Fruit fly (Drosophila melanogaster) whole organism, embryonic: Measurements from ENCODE around the gene Tnpo-SR.

Experiments
- CG14441 ChIP-seq: fragments of 200-800 bp; sonication (Bioruptor generic); IDR thresholded peaks from 2 replicates; pipeline ENCODE4 v1.3.6; 2022; ENCODE audit warnings: missing biosample characterization, missing genetic modification characterization
- CG1529 ChIP-seq: fragments of 200-800 bp; sonication (Bioruptor generic); optimal IDR thresholded peaks from 3 replicates; lab custom pipeline; 2018; ENCODE audit warnings: missing biosample characterization, missing genetic modification characterization
- CG1603 ChIP-seq: fragments of 200-800 bp; sonication (Bioruptor generic); optimal IDR thresholded peaks from 2 replicates; lab custom pipeline; 2019; ENCODE audit warnings: missing biosample characterization, mild to moderate bottlenecking, missing genetic modification characterization, moderate library complexity
- CG1647 ChIP-seq: fragments of 200-800 bp; sonication (Bioruptor generic); optimal IDR thresholded peaks from 3 replicates; lab custom pipeline; 2016; ENCODE audit warnings: missing biosample characterization, missing genetic modification characterization
- CG17361 ChIP-seq: fragments of 200-800 bp; sonication (Bioruptor generic); IDR thresholded peaks from 3 replicates; pipeline ENCODE4 v1.3.6; 2022; ENCODE audit warnings: missing biosample characterization, missing genetic modification characterization
- CG17568 ChIP-seq: fragments of 200-800 bp; sonication (Bioruptor generic); optimal IDR thresholded peaks from 2 replicates; lab custom pipeline; 2018; ENCODE audit warnings: missing biosample characterization, mild to moderate bottlenecking, missing genetic modification characterization, moderate library complexity
- CG18262 ChIP-seq: fragments of 200-800 bp; optimal IDR thresholded peaks from 3 replicates; lab custom pipeline; 2019; ENCODE audit warnings: missing biosample characterization, mild to moderate bottlenecking, missing genetic modification characterization, moderate library complexity
- CG18619 ChIP-seq: fragments of 200-800 bp; sonication (Bioruptor generic); optimal IDR thresholded peaks from 3 replicates; lab custom pipeline; 2017; ENCODE audit warnings: missing biosample characterization, mild to moderate bottlenecking, missing genetic modification characterization
- CG2678 ChIP-seq: fragments of 200-800 bp; sonication (Bioruptor generic); optimal IDR thresholded peaks from 3 replicates; lab custom pipeline; 2019; ENCODE audit warnings: missing biosample characterization, mild to moderate bottlenecking, missing genetic modification characterization, moderate library complexity
- CG31441 ChIP-seq: fragments of 200-800 bp; sonication (Bioruptor generic); IDR thresholded peaks from 2 replicates; pipeline ENCODE4 v1.3.6; 2022; ENCODE audit warnings: missing biosample characterization, missing genetic modification characterization
- CG4328 ChIP-seq: fragments of 200-800 bp; sonication (Bioruptor generic); optimal IDR thresholded peaks from 3 replicates; lab custom pipeline; 2017; ENCODE audit warnings: missing biosample characterization, missing genetic modification reagents, missing genetic modification characterization
- CG5953 ChIP-seq: fragments of 200-800 bp; sonication (Bioruptor generic); IDR thresholded peaks from 2 replicates; pipeline ENCODE4 v1.3.6; 2022; ENCODE audit warnings: missing biosample characterization, missing genetic modification characterization
- CG7745 ChIP-seq: fragments of 200-800 bp; sonication (Bioruptor generic); optimal IDR thresholded peaks from 2 replicates; lab custom pipeline; 2018; ENCODE audit warnings: missing biosample characterization, mild to moderate bottlenecking, missing genetic modification characterization, moderate library complexity
- CG7987 ChIP-seq: fragments of 200-800 bp; sonication (Bioruptor generic); optimal IDR thresholded peaks from 2 replicates; lab custom pipeline; 2018; ENCODE audit warnings: missing biosample characterization, mild to moderate bottlenecking, missing genetic modification characterization, moderate library complexity
- CG9727 ChIP-seq: fragments of 200-800 bp; sonication (Bioruptor generic); optimal IDR thresholded peaks from 3 replicates; lab custom pipeline; 2017; ENCODE audit warnings: missing biosample characterization, mild to moderate bottlenecking, missing genetic modification characterization
- Deaf1 ChIP-seq: fragments of 200-800 bp; optimal IDR thresholded peaks from 3 replicates; lab custom pipeline; 2019; ENCODE audit warnings: missing biosample characterization, mild to moderate bottlenecking, missing genetic modification characterization, moderate library complexity
- Dfd ChIP-seq, 2 experiments: fragments of >200 bp; optimal IDR thresholded peaks; 2 replicates each; lab custom pipeline; 2017; ENCODE audit warnings: missing biosample characterization in 2 of 2, missing genetic modification characterization in 2 of 2
- Dip2 ChIP-seq: fragments of 200-800 bp; sonication (Bioruptor generic); IDR thresholded peaks from 2 replicates; pipeline ENCODE4 v1.3.6; 2022; ENCODE audit warnings: missing biosample characterization, missing genetic modification characterization
- E2f1 ChIP-seq: fragments of 200-800 bp; sonication (Bioruptor generic); IDR thresholded peaks from 2 replicates; pipeline ENCODE4 v1.3.6; 2022; ENCODE audit warnings: missing biosample characterization, missing genetic modification characterization
- Fer3 ChIP-seq: fragments of 200-800 bp; sonication (Bioruptor generic); optimal IDR thresholded peaks from 2 replicates; lab custom pipeline; 2018; ENCODE audit warnings: missing biosample characterization, mild to moderate bottlenecking, missing genetic modification characterization, moderate library complexity
- Jarid2 ChIP-seq: fragments of 200-800 bp; sonication (Bioruptor generic); optimal IDR thresholded peaks from 3 replicates; lab custom pipeline; 2017; ENCODE audit warnings: mild to moderate bottlenecking, missing biosample characterization, missing genetic modification reagents, missing genetic modification characterization
- Lpt ChIP-seq: fragments of >200 bp; optimal IDR thresholded peaks from 2 replicates; lab custom pipeline; 2018; ENCODE audit warnings: missing biosample characterization, missing genetic modification characterization
- Mrtf ChIP-seq: fragments of 200-800 bp; sonication (Bioruptor generic); IDR thresholded peaks from 3 replicates; pipeline ENCODE4 v1.3.6; 2022; ENCODE audit warnings: missing biosample characterization, missing genetic modification characterization
- NK7.1 ChIP-seq: fragments of 200-800 bp; sonication (Bioruptor generic); optimal IDR thresholded peaks from 3 replicates; lab custom pipeline; 2016; ENCODE audit warnings: missing biosample characterization, missing genetic modification characterization
- Opbp ChIP-seq: fragments of 200-800 bp; sonication (Bioruptor generic); IDR thresholded peaks from 3 replicates; pipeline ENCODE4 v1.3.6; 2022; ENCODE audit warnings: missing biosample characterization, missing genetic modification characterization; ENCODE audit not compliant: partially characterized antibody
- Sry-δ ChIP-seq: fragments of 200-800 bp; sonication (Bioruptor generic); optimal IDR thresholded peaks from 2 replicates; lab custom pipeline; 2016; ENCODE audit warnings: missing biosample characterization, missing genetic modification characterization
- Ssrp ChIP-seq: fragments of 200-800 bp; sonication (Bioruptor generic); optimal IDR thresholded peaks from 2 replicates; lab custom pipeline; 2018; ENCODE audit warnings: missing biosample characterization, mild to moderate bottlenecking, missing genetic modification characterization, moderate library complexity
- Xbp1 ChIP-seq: fragments of 200-800 bp; sonication (Bioruptor generic); optimal IDR thresholded peaks from 3 replicates; lab custom pipeline; 2016; ENCODE audit warnings: missing biosample characterization, mild to moderate bottlenecking, missing genetic modification characterization
- ash1 ChIP-seq: fragments of 200-800 bp; sonication (Bioruptor generic); optimal IDR thresholded peaks from 2 replicates; lab custom pipeline; 2018; ENCODE audit warnings: missing biosample characterization, mild to moderate bottlenecking, missing genetic modification characterization
- bbx ChIP-seq: fragments of 200-800 bp; sonication (Bioruptor generic); IDR thresholded peaks from 2 replicates; pipeline ENCODE4 v1.3.6; 2022; ENCODE audit warnings: missing biosample characterization, missing genetic modification characterization; ENCODE audit not compliant: partially characterized antibody
- cad ChIP-seq: fragments of >200 bp; optimal IDR thresholded peaks from 2 replicates; lab custom pipeline; 2017; ENCODE audit warnings: missing biosample characterization, missing genetic modification characterization
- dmrt99B ChIP-seq: fragments of 200-800 bp; sonication (Bioruptor generic); optimal IDR thresholded peaks from 2 replicates; lab custom pipeline; 2018; ENCODE audit warnings: missing biosample characterization, mild to moderate bottlenecking, missing genetic modification characterization, moderate library complexity
- exex ChIP-seq: fragments of 200-800 bp; sonication (Bioruptor generic); optimal IDR thresholded peaks from 4 replicates; lab custom pipeline; 2018; ENCODE audit warnings: missing biosample characterization, mild to moderate bottlenecking, missing genetic modification characterization, moderate library complexity
- fd3F ChIP-seq: fragments of 200-800 bp; sonication (Bioruptor generic); optimal IDR thresholded peaks from 2 replicates; lab custom pipeline; 2018; ENCODE audit warnings: missing biosample characterization, mild to moderate bottlenecking, missing genetic modification characterization, moderate library complexity
- gem ChIP-seq: fragments of 200-800 bp; sonication (Bioruptor generic); optimal IDR thresholded peaks from 2 replicates; lab custom pipeline; 2019; ENCODE audit warnings: missing biosample characterization, mild to moderate bottlenecking, missing genetic modification characterization, moderate library complexity
- gsb-n ChIP-seq: fragments of 200-800 bp; sonication (Bioruptor generic); optimal IDR thresholded peaks from 3 replicates; lab custom pipeline; 2018; ENCODE audit warnings: missing biosample characterization, mild to moderate bottlenecking, missing genetic modification characterization
- hkb ChIP-seq, 2 experiments: fragments of 200-800 bp in 1 of 2; fragments of >200 bp in 1 of 2; sonication (Bioruptor generic) in 1 of 2; IDR thresholded peaks in 1 of 2; optimal IDR thresholded peaks in 1 of 2; 2 replicates each; pipeline versions ENCODE4 v1.3.6 to Lab custom; 2017 to 2022; ENCODE audit warnings: missing biosample characterization in 1 of 2, missing genetic modification characterization in 1 of 2
- jigr1 ChIP-seq: fragments of 200-800 bp; sonication (Bioruptor generic); IDR thresholded peaks from 3 replicates; pipeline ENCODE4 v1.3.6; 2022; ENCODE audit warnings: missing biosample characterization, missing genetic modification characterization
- ken ChIP-seq: fragments of 200-800 bp; sonication (Bioruptor generic); IDR thresholded peaks from 3 replicates; pipeline ENCODE4 v1.3.6; 2022; ENCODE audit warnings: missing biosample characterization, missing genetic modification characterization
- lola ChIP-seq, 3 experiments: fragments of >200 bp in 2 of 3; fragments of 200-800 bp in 1 of 3; sonication (Bioruptor generic) in 1 of 3; optimal IDR thresholded peaks; 2 replicates each; lab custom pipeline; 2017 to 2019; ENCODE audit warnings: missing biosample characterization in 3 of 3, missing genetic modification characterization in 3 of 3, mild to moderate bottlenecking in 1 of 3, moderate library complexity in 1 of 3
- phol ChIP-seq: fragments of 200-800 bp; sonication (Bioruptor generic); optimal IDR thresholded peaks from 3 replicates; lab custom pipeline; 2018; ENCODE audit warnings: missing biosample characterization, mild to moderate bottlenecking, missing genetic modification characterization, moderate library complexity
- pnt ChIP-seq: fragments of 200-800 bp; sonication (Bioruptor generic); optimal IDR thresholded peaks from 3 replicates; lab custom pipeline; 2016; ENCODE audit warnings: missing biosample characterization, missing genetic modification characterization
- psq ChIP-seq: fragments of 200-800 bp; sonication (Bioruptor generic); optimal IDR thresholded peaks from 2 replicates; lab custom pipeline; 2017; ENCODE audit warnings: missing biosample characterization, missing genetic modification characterization
- sens-2 ChIP-seq: fragments of 200-800 bp; sonication (Bioruptor generic); IDR thresholded peaks from 2 replicates; pipeline ENCODE4 v1.3.6; 2022; ENCODE audit warnings: missing biosample characterization, missing genetic modification characterization
- sima ChIP-seq: fragments of 200-800 bp; sonication (Bioruptor generic); optimal IDR thresholded peaks from 2 replicates; lab custom pipeline; 2016; ENCODE audit warnings: missing biosample characterization, missing genetic modification characterization
- slbo ChIP-seq: fragments of 200-800 bp; sonication (Bioruptor generic); IDR thresholded peaks from 2 replicates; pipeline ENCODE4 v1.3.6; 2022; ENCODE audit warnings: missing biosample characterization, missing genetic modification characterization
- trh ChIP-seq: fragments of 200-800 bp; sonication (Bioruptor generic); optimal IDR thresholded peaks from 2 replicates; lab custom pipeline; 2016; ENCODE audit warnings: missing biosample characterization, missing genetic modification characterization
- vfl ChIP-seq: fragments of 200-800 bp; sonication (Bioruptor generic); optimal IDR thresholded peaks from 2 replicates; lab custom pipeline; 2016; ENCODE audit warnings: missing biosample characterization, missing genetic modification characterization
- z ChIP-seq: fragments of 200-800 bp; sonication (Bioruptor generic); IDR thresholded peaks from 3 replicates; pipeline ENCODE4 v1.3.6; 2022; ENCODE audit warnings: missing biosample characterization, missing genetic modification characterization
- zen2 ChIP-seq: fragments of 200-800 bp; sonication (Bioruptor generic); IDR thresholded peaks from 3 replicates; pipeline ENCODE4 v1.3.6; 2022; ENCODE audit warnings: missing biosample characterization, missing genetic modification characterization; ENCODE audit not compliant: partially characterized antibody

The Tnpo-SR gene

DNA sequence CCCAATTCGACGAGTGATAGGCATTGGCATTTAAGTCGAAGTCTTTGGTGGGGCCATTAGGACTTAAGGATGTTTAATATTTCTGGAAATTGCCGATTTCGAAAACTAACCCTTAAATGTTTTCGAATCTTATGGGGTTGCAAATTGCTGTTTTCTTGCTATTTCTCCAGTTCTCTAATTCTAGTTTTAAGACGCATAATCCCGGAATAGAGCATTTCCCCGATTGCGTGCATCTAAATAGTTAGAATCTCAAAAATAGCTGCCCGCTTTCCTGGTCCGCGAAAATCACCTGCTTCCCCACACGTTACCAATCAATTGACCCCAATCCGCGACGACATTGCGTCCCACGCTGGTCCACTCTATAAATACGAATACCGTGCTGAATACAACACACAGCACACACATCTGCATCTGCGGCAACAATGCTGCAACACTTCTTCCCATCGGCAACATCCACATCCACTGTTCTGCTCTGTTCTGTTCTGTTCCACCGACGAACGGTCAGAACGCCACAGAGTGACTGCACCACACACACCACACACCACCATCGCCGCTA lies 7.7 kb upstream of the Tnpo-SR start, which contains the start of gene Bacc (continued):
- TF ChIP-seq CG18619 (GFP tag; lab: Kevin White, UChicago) (peak; percentile 92), zen2 (GFP tag; lab: Robert Waterston, UW) (no peak), ash1 (no peak), jigr1 (GFP tag; lab: Robert Waterston, UW) (no peak), fd3F (GFP tag; lab: Kevin White, UChicago) (peak; percentile 82), dmrt99B (tag; lab: Kevin White, UChicago) (peak; percentile 90), trh (GFP tag; lab: Kevin White, UChicago) (peak; percentile 68), sens-2 (GFP tag; lab: Robert Waterston, UW) (no peak), lola (GFP tag; optimal IDR thresholded peaks at IDR 0.05; lab: Kevin White, UChicago) (peak in 1 of 3 experiments; percentile 73), Sry-δ (GFP tag; lab: Kevin White, UChicago) (peak; percentile 52), Dfd (GFP tag; optimal IDR thresholded peaks at IDR 0.05; lab: Kevin White, UChicago) (peak in 1 of 2 experiments; percentile 61), CG18262 (tag; lab: Kevin White, UChicago) (peak; percentile 89), CG9727 (GFP tag; lab: Kevin White, UChicago) (peak; percentile 91), Opbp (GFP tag; lab: Robert Waterston, UW) (no peak), hkb (optimal IDR thresholded peaks at IDR 0.05; lab: Kevin White, UChicago) (no peak), hkb (GFP tag; IDR thresholded peaks at IDR 0.05; lab: Robert Waterston, UW) (no peak), bbx (GFP tag; lab: Robert Waterston, UW) (no peak), NK7.1 (GFP tag; lab: Kevin White, UChicago) (peak; percentile 87), Mrtf (no peak), CG4328 (peak; percentile 83), CG14441 (GFP tag; lab: Robert Waterston, UW) (no peak), cad (no peak), ken (GFP tag; lab: Robert Waterston, UW) (no peak), CG1529 (GFP tag; lab: Kevin White, UChicago) (peak; percentile 88), Xbp1 (GFP tag; lab: Kevin White, UChicago) (peak; percentile 73), CG17361 (GFP tag; lab: Robert Waterston, UW) (no peak), Deaf1 (no peak), CG17568 (peak; percentile 83), pnt (GFP tag; lab: Kevin White, UChicago) (peak; percentile 72), gsb-n (tag; lab: Kevin White, UChicago) (peak; percentile 57), Ssrp (tag; lab: Kevin White, UChicago) (peak; percentile 81), CG5953 (GFP tag; lab: Robert Waterston, UW) (no peak), E2f1 (no peak), Fer3 (tag; lab: Kevin White, UChicago) (peak; percentile 83), Dip2 (no peak), Jarid2 (GFP tag; lab: Kevin White, UChicago) (peak; percentile 61), gem (tag; lab: Kevin White, UChicago) (peak; percentile 91), slbo (no peak), Lpt (no peak), CG1603 (peak; percentile 64), z (GFP tag; lab: Robert Waterston, UW) (no peak), sima (GFP tag; lab: Kevin White, UChicago) (peak; percentile 62), CG31441 (GFP tag; lab: Robert Waterston, UW) (no peak), CG2678 (tag; lab: Kevin White, UChicago) (peak; percentile 95), phol (peak; percentile 89), CG1647 (GFP tag; lab: Kevin White, UChicago) (peak; percentile 72), CG7745 (tag; lab: Kevin White, UChicago) (no peak), CG7987 (GFP tag; lab: Kevin White, UChicago) (no peak), psq (GFP tag; lab: Kevin White, UChicago) (peak; percentile 15), exex (no peak), vfl (peak; percentile 82)
